Fruit fly (Drosophila melanogaster) whole organism: ENCODE data around the gene CG6418.

Source experiments
- Dll ChIP-seq: fragments of >200 bp; optimal IDR thresholded peaks from 2 replicates; lab custom pipeline; 2017
- pan ChIP-seq: fragments of >200 bp; optimal IDR thresholded peaks from 2 replicates; lab custom pipeline; 2017
- psq ChIP-seq: fragments of >200 bp; optimal IDR thresholded peaks from 2 replicates; lab custom pipeline; 2017

DNA sequence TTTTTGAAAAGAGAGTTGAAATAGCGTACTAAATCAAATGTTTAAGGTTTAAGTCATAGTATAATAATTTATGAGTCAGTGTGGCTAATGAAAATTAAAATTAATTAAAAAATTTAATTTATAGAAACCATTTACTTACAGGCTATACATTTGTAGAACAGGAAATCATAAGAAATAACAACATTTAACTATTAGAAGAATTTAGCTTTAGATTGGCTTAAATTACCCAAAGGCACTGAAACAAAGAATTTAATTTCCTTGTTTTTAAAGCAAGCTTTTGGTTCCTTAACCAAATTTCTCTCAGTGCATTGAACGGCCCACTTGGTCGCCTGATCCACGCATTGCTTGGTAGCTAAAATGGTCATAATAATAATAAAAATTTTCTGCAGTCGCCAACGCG is 24.6 kb upstream of the CG6418 start:
- no peak for TF ChIP-seq Dll (lab: Kevin White, UChicago)
- no peak for TF ChIP-seq pan (lab: Kevin White, UChicago)
- no peak for TF ChIP-seq psq (lab: Kevin White, UChicago)
